Fruit fly (Drosophila melanogaster): Measurements from ENCODE around the gene Tg.

DNA sequence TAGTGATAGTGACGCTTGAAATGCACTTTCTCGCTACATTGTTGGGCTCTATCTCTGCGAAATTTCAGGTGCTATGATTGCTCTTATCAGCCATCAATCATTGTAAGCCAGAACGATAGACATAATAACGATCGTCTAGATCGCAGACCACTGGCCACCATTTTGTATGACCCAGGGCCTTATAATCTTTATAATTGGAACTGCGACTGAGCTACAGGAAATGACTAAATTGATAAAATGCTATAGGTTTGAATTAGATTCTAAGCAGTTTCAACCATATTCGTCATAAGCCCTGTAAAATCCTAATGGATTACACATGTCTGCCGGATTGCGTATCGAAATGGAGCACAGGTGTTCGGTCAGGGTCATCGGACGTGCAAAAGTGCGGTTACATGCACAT lies 21.3 kb upstream of the Tg start:
- TF ChIP-seq CTCF (optimal IDR thresholded peaks at IDR 0.05), result no peak
- TF ChIP-seq CG8478 (optimal IDR thresholded peaks at IDR 0.05), result no peak

All from S2 (cell line).